Fruit fly (Drosophila melanogaster): ENCODE measurements around the gene COX7A.

dm6 chr3R:8358004-8358403, 17.2 kb upstream of the COX7A start:
- TF ChIP-seq CG1792 (GFP tag; optimal IDR thresholded peaks at IDR 0.05) (no peak), CG8478 (optimal IDR thresholded peaks at IDR 0.05) (no peak), dimm (GFP tag; IDR thresholded peaks at IDR 0.05) (no peak), ap (GFP tag; IDR thresholded peaks at IDR 0.05) (no peak), jing (GFP tag; optimal IDR thresholded peaks at IDR 0.05) (no peak), CG4707 (GFP tag; optimal IDR thresholded peaks at IDR 0.05) (no peak), Hr78 (GFP tag; optimal IDR thresholded peaks at IDR 0.05) (no peak), prd (optimal IDR thresholded peaks at IDR 0.05) (no peak), prd (GFP tag; IDR thresholded peaks at IDR 0.05) (no peak), MESR4 (GFP tag; optimal IDR thresholded peaks at IDR 0.05) (no peak), Ada2b (GFP tag; IDR thresholded peaks at IDR 0.05) (no peak), Tbp (GFP tag; optimal IDR thresholded peaks at IDR 0.05) (no peak), trem (tag; optimal IDR thresholded peaks at IDR 0.05) (no peak)
